Fruit fly (Drosophila melanogaster) whole organism, embryonic: ENCODE results near the gene CG42591.

Experiments
- Aef1 ChIP-seq: fragments of 200-800 bp; sonication (Bioruptor generic); IDR thresholded peaks from 3 replicates; pipeline ENCODE4 v1.3.6; 2022; ENCODE audit warnings: missing biosample characterization, missing genetic modification characterization
- CG10147 ChIP-seq: fragments of 200-800 bp; sonication (Bioruptor generic); optimal IDR thresholded peaks from 2 replicates; lab custom pipeline; 2019; ENCODE audit warnings: missing biosample characterization, mild to moderate bottlenecking, missing genetic modification characterization, moderate library complexity
- CG10267 ChIP-seq: fragments of 200-800 bp; sonication (Bioruptor generic); optimal IDR thresholded peaks from 2 replicates; lab custom pipeline; 2018; ENCODE audit warnings: missing biosample characterization, mild to moderate bottlenecking, missing genetic modification characterization, moderate library complexity
- CG10366 ChIP-seq: fragments of 200-800 bp; sonication (Bioruptor generic); IDR thresholded peaks from 2 replicates; pipeline ENCODE4 v1.3.6; 2022; ENCODE audit warnings: missing biosample characterization, missing genetic modification characterization
- CG10654 ChIP-seq: fragments of 200-800 bp; sonication (Bioruptor generic); optimal IDR thresholded peaks from 2 replicates; lab custom pipeline; 2016; ENCODE audit warnings: missing biosample characterization, missing genetic modification characterization
- CG14441 ChIP-seq: fragments of 200-800 bp; sonication (Bioruptor generic); IDR thresholded peaks from 2 replicates; pipeline ENCODE4 v1.3.6; 2022; ENCODE audit warnings: missing biosample characterization, missing genetic modification characterization
- CG15514 ChIP-seq: fragments of 200-800 bp; sonication (Bioruptor generic); optimal IDR thresholded peaks from 3 replicates; lab custom pipeline; 2017; ENCODE audit warnings: missing biosample characterization, missing genetic modification characterization, mild to moderate bottlenecking, moderate library complexity, missing genetic modification reagents
- CG16813 ChIP-seq: fragments of 200-800 bp; sonication (Bioruptor generic); IDR thresholded peaks from 3 replicates; pipeline ENCODE4 v1.3.6; 2022; ENCODE audit warnings: missing biosample characterization, missing genetic modification characterization; ENCODE audit not compliant: partially characterized antibody
- CG17912 ChIP-seq: fragments of 200-800 bp; sonication (Bioruptor generic); optimal IDR thresholded peaks from 2 replicates; lab custom pipeline; 2018; ENCODE audit warnings: missing biosample characterization, mild to moderate bottlenecking, missing genetic modification characterization
- CG2129 ChIP-seq: fragments of 200-800 bp; sonication (Bioruptor generic); IDR thresholded peaks from 2 replicates; pipeline ENCODE4 v1.3.6; 2022; ENCODE audit warnings: missing biosample characterization, missing genetic modification characterization; ENCODE audit not compliant: partially characterized antibody
- CG30020 ChIP-seq: fragments of 200-800 bp; optimal IDR thresholded peaks from 2 replicates; lab custom pipeline; 2019; ENCODE audit warnings: missing biosample characterization, mild to moderate bottlenecking, missing genetic modification characterization, moderate library complexity
- CG30431 ChIP-seq: fragments of 200-800 bp; sonication (Bioruptor generic); optimal IDR thresholded peaks from 2 replicates; lab custom pipeline; 2017; ENCODE audit warnings: missing biosample characterization, missing genetic modification characterization
- CG34376 ChIP-seq: fragments of 200-800 bp; sonication (Bioruptor generic); optimal IDR thresholded peaks from 2 replicates; lab custom pipeline; 2018; ENCODE audit warnings: missing biosample characterization, mild to moderate bottlenecking, missing genetic modification characterization
- CG3726 ChIP-seq: fragments of 200-800 bp; sonication (Bioruptor generic); IDR thresholded peaks from 3 replicates; pipeline ENCODE4, ENCODE4 v1.3.6; 2022; ENCODE audit warnings: missing biosample characterization, missing genetic modification characterization
- CG4424 ChIP-seq: fragments of 200-800 bp; sonication (Bioruptor generic); optimal IDR thresholded peaks from 3 replicates; lab custom pipeline; 2016; ENCODE audit warnings: missing biosample characterization, missing genetic modification characterization
- CG6689 ChIP-seq: fragments of 200-800 bp; sonication (Bioruptor generic); IDR thresholded peaks from 2 replicates; pipeline ENCODE4 v1.3.6; 2022; ENCODE audit warnings: missing biosample characterization, missing genetic modification characterization
- CG7271 ChIP-seq: fragments of 200-800 bp; sonication (Bioruptor generic); optimal IDR thresholded peaks from 2 replicates; lab custom pipeline; 2018; ENCODE audit warnings: missing biosample characterization, mild to moderate bottlenecking, missing genetic modification characterization, moderate library complexity
- CG7963 ChIP-seq: fragments of 200-800 bp; sonication (Bioruptor generic); IDR thresholded peaks from 3 replicates; pipeline ENCODE4 v1.3.6; 2022; ENCODE audit warnings: missing biosample characterization, missing genetic modification characterization; ENCODE audit not compliant: partially characterized antibody
- CG8388 ChIP-seq: fragments of 200-800 bp; sonication (Bioruptor generic); optimal IDR thresholded peaks from 2 replicates; lab custom pipeline; 2019; ENCODE audit warnings: missing biosample characterization, mild to moderate bottlenecking, missing genetic modification characterization, moderate library complexity
- CG8944 ChIP-seq: fragments of 200-800 bp; sonication (Bioruptor generic); optimal IDR thresholded peaks from 3 replicates; lab custom pipeline; 2016; ENCODE audit warnings: missing biosample characterization, missing genetic modification characterization
- CG9727 ChIP-seq: fragments of 200-800 bp; sonication (Bioruptor generic); optimal IDR thresholded peaks from 3 replicates; lab custom pipeline; 2017; ENCODE audit warnings: missing biosample characterization, mild to moderate bottlenecking, missing genetic modification characterization
- CG9817 ChIP-seq: fragments of 200-800 bp; sonication (Bioruptor generic); optimal IDR thresholded peaks from 2 replicates; lab custom pipeline; 2018; ENCODE audit warnings: missing biosample characterization, mild to moderate bottlenecking, missing genetic modification characterization, moderate library complexity
- D19A ChIP-seq: fragments of 200-800 bp; optimal IDR thresholded peaks from 3 replicates; lab custom pipeline; 2019; ENCODE audit warnings: missing biosample characterization, mild to moderate bottlenecking, missing genetic modification characterization, moderate library complexity
- Dek ChIP-seq: fragments of 200-800 bp; sonication (Bioruptor generic); optimal IDR thresholded peaks from 3 replicates; lab custom pipeline; 2019; ENCODE audit warnings: missing biosample characterization, mild to moderate bottlenecking, missing genetic modification characterization, moderate library complexity
- Dref ChIP-seq: fragments of 200-800 bp; sonication (Bioruptor generic); IDR thresholded peaks from 2 replicates; pipeline ENCODE4 v1.3.6; 2022; ENCODE audit warnings: missing biosample characterization, missing genetic modification characterization
- HLHmδ ChIP-seq: fragments of 200-800 bp; sonication (Bioruptor generic); optimal IDR thresholded peaks from 2 replicates; lab custom pipeline; 2018; ENCODE audit warnings: missing biosample characterization, mild to moderate bottlenecking, missing genetic modification characterization, moderate library complexity
- Hmx ChIP-seq: fragments of 200-800 bp; sonication (Bioruptor generic); optimal IDR thresholded peaks from 2 replicates; lab custom pipeline; 2016; ENCODE audit warnings: missing biosample characterization, missing genetic modification characterization
- Mad ChIP-seq: fragments of 200-800 bp; sonication (Bioruptor generic); optimal IDR thresholded peaks from 2 replicates; lab custom pipeline; 2016; ENCODE audit warnings: missing biosample characterization, missing genetic modification characterization
- Nf-YB ChIP-seq: fragments of 200-800 bp; sonication (Bioruptor generic); optimal IDR thresholded peaks from 3 replicates; lab custom pipeline; 2019; ENCODE audit warnings: missing biosample characterization, mild to moderate bottlenecking, missing genetic modification characterization, moderate library complexity
- Pdp1 ChIP-seq, 2 experiments: fragments of 200-800 bp; sonication (Bioruptor generic); optimal IDR thresholded peaks; 3 replicates each; lab custom pipeline; 2016; ENCODE audit warnings: missing biosample characterization in 2 of 2, missing genetic modification characterization in 2 of 2, mild to moderate bottlenecking in 1 of 2, moderate library complexity in 1 of 2
- Rx ChIP-seq: fragments of 200-800 bp; sonication (Bioruptor generic); IDR thresholded peaks from 2 replicates; pipeline ENCODE4 v1.3.6; 2022; ENCODE audit warnings: missing biosample characterization, missing genetic modification characterization
- Sry-β ChIP-seq: fragments of 200-800 bp; sonication (Bioruptor generic); optimal IDR thresholded peaks from 2 replicates; lab custom pipeline; 2018; ENCODE audit warnings: missing biosample characterization, mild to moderate bottlenecking, missing genetic modification characterization, moderate library complexity
- TFAM ChIP-seq: fragments of 200-800 bp; sonication (Bioruptor generic); optimal IDR thresholded peaks from 2 replicates; lab custom pipeline; 2017; ENCODE audit warnings: missing biosample characterization, missing genetic modification characterization, inconsistent platforms
- Xbp1 ChIP-seq: fragments of 200-800 bp; sonication (Bioruptor generic); optimal IDR thresholded peaks from 3 replicates; lab custom pipeline; 2016; ENCODE audit warnings: missing biosample characterization, mild to moderate bottlenecking, missing genetic modification characterization
- disco-r ChIP-seq: fragments of 200-800 bp; sonication (Bioruptor generic); optimal IDR thresholded peaks from 2 replicates; lab custom pipeline; 2016; ENCODE audit warnings: missing biosample characterization, missing genetic modification characterization
- emc ChIP-seq: fragments of 200-800 bp; sonication (Bioruptor generic); optimal IDR thresholded peaks from 2 replicates; lab custom pipeline; 2016; ENCODE audit warnings: missing biosample characterization, missing genetic modification characterization
- h ChIP-seq: fragments of >200 bp; optimal IDR thresholded peaks from 2 replicates; lab custom pipeline; 2017
- inv ChIP-seq: fragments of 200-800 bp; sonication (Bioruptor generic); IDR thresholded peaks from 2 replicates; pipeline ENCODE4 v1.3.6; 2022; ENCODE audit warnings: missing biosample characterization, missing genetic modification characterization; ENCODE audit not compliant: partially characterized antibody
- kay ChIP-seq: fragments of 200-800 bp; sonication (Bioruptor generic); optimal IDR thresholded peaks from 2 replicates; lab custom pipeline; 2016; ENCODE audit warnings: missing biosample characterization, missing genetic modification characterization
- lov ChIP-seq, 2 experiments: fragments of 200-800 bp in 1 of 2; fragments of >200 bp in 1 of 2; sonication (Bioruptor generic) in 1 of 2; IDR thresholded peaks in 1 of 2; optimal IDR thresholded peaks in 1 of 2; 2 replicates in 1 of 2; 3 replicates in 1 of 2; pipeline versions ENCODE4 v1.3.6 to Lab custom; 2017 to 2022; ENCODE audit warnings: missing biosample characterization in 1 of 2, missing genetic modification characterization in 1 of 2
- luna ChIP-seq: fragments of 200-800 bp; sonication (Bioruptor generic); optimal IDR thresholded peaks from 2 replicates; lab custom pipeline; 2016; ENCODE audit warnings: missing biosample characterization, missing genetic modification characterization
- p53 ChIP-seq: fragments of 200-800 bp; sonication (Bioruptor generic); optimal IDR thresholded peaks from 2 replicates; lab custom pipeline; 2016; ENCODE audit warnings: missing biosample characterization, missing genetic modification characterization
- sc ChIP-seq, 3 experiments: fragments of >200 bp in 2 of 3; fragments of 200-800 bp in 1 of 3; sonication (Bioruptor generic) in 1 of 3; optimal IDR thresholded peaks; 2 replicates in 2 of 3; 3 replicates in 1 of 3; lab custom pipeline; 2017; ENCODE audit warnings: mild to moderate bottlenecking in 1 of 3, missing biosample characterization in 1 of 3, missing genetic modification characterization in 1 of 3, missing genetic modification reagents in 1 of 3
- sima ChIP-seq: fragments of 200-800 bp; sonication (Bioruptor generic); optimal IDR thresholded peaks from 2 replicates; lab custom pipeline; 2016; ENCODE audit warnings: missing biosample characterization, missing genetic modification characterization
- so ChIP-seq: fragments of 200-800 bp; sonication (Bioruptor generic); IDR thresholded peaks from 3 replicates; pipeline ENCODE4 v1.3.6; 2022; ENCODE audit warnings: missing biosample characterization, missing genetic modification characterization
- toy ChIP-seq: fragments of 200-800 bp; sonication (Bioruptor generic); IDR thresholded peaks from 2 replicates; pipeline ENCODE4 v1.3.6; 2022; ENCODE audit warnings: missing biosample characterization, missing genetic modification characterization
- unc-4 ChIP-seq: fragments of 200-800 bp; sonication (Bioruptor generic); IDR thresholded peaks from 2 replicates; pipeline ENCODE4 v1.3.6; 2022; ENCODE audit warnings: missing biosample characterization, missing genetic modification characterization; ENCODE audit not compliant: partially characterized antibody
- yki ChIP-seq: fragments of >200 bp; optimal IDR thresholded peaks from 3 replicates; lab custom pipeline; 2018

CG42591 gene

DNA sequence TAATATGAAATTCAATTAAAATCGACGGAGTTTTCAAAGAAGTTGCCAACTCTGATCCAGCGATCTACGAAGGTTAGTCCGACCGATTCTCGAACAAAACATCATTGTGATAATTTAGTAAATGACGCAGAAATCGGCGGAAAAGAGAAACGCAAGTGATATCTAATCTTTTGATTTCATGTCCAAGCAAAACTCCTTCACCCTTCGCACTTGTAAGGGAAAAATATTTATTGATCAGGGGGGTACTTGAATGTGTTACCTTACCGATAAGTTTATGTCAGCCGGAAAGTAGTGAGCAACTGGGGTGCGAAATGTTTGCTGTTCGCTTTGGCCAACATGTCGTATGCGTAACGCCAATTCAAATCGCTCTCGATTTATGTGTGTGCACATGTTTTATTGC is 27.3 kb upstream of the CG42591 start (continued):
- no peak for TF ChIP-seq CG16813 (GFP tag; lab: Robert Waterston, UW)
- no peak for TF ChIP-seq D19A
- TF ChIP-seq CG8388 (GFP tag; lab: Kevin White, UChicago) = no peak
- TF ChIP-seq CG7963 (GFP tag; lab: Robert Waterston, UW) = no peak
- peak in 1 of 2 experiments; percentile 51 for TF ChIP-seq Pdp1 (GFP tag; optimal IDR thresholded peaks at IDR 0.05; lab: Kevin White, UChicago)
- TF ChIP-seq CG30020 = no peak
- TF ChIP-seq CG6689 (GFP tag; lab: Robert Waterston, UW) = no peak
- TF ChIP-seq toy (GFP tag; lab: Robert Waterston, UW) = no peak
- peak; percentile 86 for TF ChIP-seq CG34376 (GFP tag; lab: Kevin White, UChicago)

DNA sequence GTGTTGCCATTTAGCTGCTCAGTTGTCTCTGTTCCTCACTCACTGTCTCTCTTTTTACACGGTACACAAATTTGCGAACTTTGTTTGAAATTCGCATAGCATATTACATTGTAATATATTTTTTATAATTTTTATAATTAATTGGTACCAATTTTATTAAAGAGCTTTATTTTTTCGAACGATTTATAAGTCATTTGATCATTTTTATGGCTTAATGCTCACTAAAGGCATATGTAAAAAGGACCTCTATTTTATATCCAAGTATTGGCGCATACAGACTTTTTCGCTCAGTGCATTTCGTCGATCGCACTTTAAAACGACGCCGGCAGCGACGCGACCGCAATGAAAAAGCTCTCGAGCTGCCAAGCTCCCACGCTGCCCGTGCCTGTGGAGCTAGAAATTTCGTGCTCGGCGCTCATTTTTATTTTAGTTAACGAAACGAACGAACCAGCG is 26.4 kb upstream of the CG42591 start:
- TF ChIP-seq TFAM (GFP tag; lab: Kevin White, UChicago) = no peak
- peak; percentile 42 for TF ChIP-seq p53 (GFP tag; lab: Kevin White, UChicago)
- TF ChIP-seq inv = no peak
- peak; percentile 85; the same call in 2 of the 3 replicates for TF ChIP-seq CG3726 (GFP tag; lab: Robert Waterston, UW)
- TF ChIP-seq CG10267 = peak; percentile 76
- peak; percentile 94 for TF ChIP-seq CG34376 (GFP tag; lab: Kevin White, UChicago)
- no peak for TF ChIP-seq unc-4 (GFP tag; lab: Robert Waterston, UW)
- TF ChIP-seq kay (GFP tag; lab: Kevin White, UChicago) = peak; percentile 83
- TF ChIP-seq Xbp1 (GFP tag; lab: Kevin White, UChicago) = peak; percentile 96
- TF ChIP-seq Hmx (GFP tag; lab: Kevin White, UChicago) = peak; percentile 12
- no peak for TF ChIP-seq Sry-β
- TF ChIP-seq luna (GFP tag; lab: Kevin White, UChicago) = peak; percentile 82
- TF ChIP-seq disco-r = peak; percentile 78
- TF ChIP-seq CG9727 (GFP tag; lab: Kevin White, UChicago) = peak; percentile 94
- TF ChIP-seq CG30431 (GFP tag; lab: Kevin White, UChicago) = peak; percentile 77
- peak; percentile 94 for TF ChIP-seq CG10366
- TF ChIP-seq Mad (GFP tag; lab: Kevin White, UChicago) = peak; percentile 82
- TF ChIP-seq emc (GFP tag; lab: Kevin White, UChicago) = peak; percentile 72
- TF ChIP-seq CG8944 (GFP tag; lab: Kevin White, UChicago) = peak; percentile 71
- no peak for TF ChIP-seq HLHmδ (GFP tag; lab: Kevin White, UChicago)
- TF ChIP-seq sima = no peak
- TF ChIP-seq sc (optimal IDR thresholded peaks at IDR 0.05; lab: Kevin White, UChicago) = no peak
- peak; percentile 64 for TF ChIP-seq sc (GFP tag; optimal IDR thresholded peaks at IDR 0.05; lab: Kevin White, UChicago)
- TF ChIP-seq CG7271 (tag; lab: Kevin White, UChicago) = no peak
- peak; percentile 96 for TF ChIP-seq Aef1 (GFP tag; lab: Robert Waterston, UW)
- TF ChIP-seq CG9817 (tag; lab: Kevin White, UChicago) = peak; percentile 97
- peak; percentile 88 for TF ChIP-seq CG4424 (GFP tag; lab: Kevin White, UChicago)
- TF ChIP-seq so (GFP tag; lab: Robert Waterston, UW) = peak; percentile 96
- no peak for TF ChIP-seq lov (optimal IDR thresholded peaks at IDR 0.05; lab: Kevin White, UChicago)
- peak; percentile 60; the same call in 1 of the 3 replicates for TF ChIP-seq lov (GFP tag; IDR thresholded peaks at IDR 0.05; lab: Robert Waterston, UW)
- peak; percentile 98 for TF ChIP-seq CG10147 (GFP tag; lab: Kevin White, UChicago)
- TF ChIP-seq CG2129 (GFP tag; lab: Robert Waterston, UW) = no peak
- TF ChIP-seq CG10654 (GFP tag; lab: Kevin White, UChicago) = peak; percentile 90
- TF ChIP-seq Rx = peak; percentile 75; the same call in 1 of the 2 replicates
- TF ChIP-seq CG15514 (GFP tag; lab: Kevin White, UChicago) = peak; percentile 93
- peak; percentile 94 for TF ChIP-seq CG14441
- no peak for TF ChIP-seq Dref (GFP tag; lab: Robert Waterston, UW)
- TF ChIP-seq h (lab: Kevin White, UChicago) = no peak
- peak; percentile 67 for TF ChIP-seq CG17912 (GFP tag; lab: Kevin White, UChicago)
- TF ChIP-seq Dek (tag; lab: Kevin White, UChicago) = peak; percentile 99
- TF ChIP-seq yki = no peak
- TF ChIP-seq Nf-YB (GFP tag; lab: Kevin White, UChicago) = peak; percentile 84
